Fruit fly (Drosophila melanogaster): Measurements from ENCODE around the gene sNPF.

The sNPF gene

DNA sequence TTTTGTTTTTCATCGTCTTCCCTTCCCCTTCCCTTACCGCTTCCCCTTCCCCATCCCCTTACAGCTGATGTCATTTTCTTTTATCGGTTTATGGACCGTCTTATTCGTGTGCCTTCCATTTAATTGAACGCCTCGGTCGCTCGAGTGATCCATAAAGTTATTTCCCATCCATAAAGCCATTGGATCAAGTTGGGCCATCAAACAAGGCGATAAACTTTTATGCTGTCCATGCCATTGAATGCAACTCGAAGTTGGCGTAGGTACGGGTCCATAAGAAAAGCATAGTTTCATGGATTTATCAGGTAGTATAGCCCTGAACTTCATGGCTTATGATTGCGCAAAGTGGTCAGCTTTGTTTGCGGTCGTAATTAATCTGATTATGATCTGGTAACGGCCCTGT, 22.7 kb upstream of the sNPF start (continued):
- TF ChIP-seq pita (GFP tag; optimal IDR thresholded peaks at IDR 0.05) (no peak), CG17829 (tag; optimal IDR thresholded peaks at IDR 0.05) (no peak), nerfin-1 (tag; optimal IDR thresholded peaks at IDR 0.05) (no peak), B-H1 (GFP tag; IDR thresholded peaks at IDR 0.05) (no peak), CG33213 (GFP tag; optimal IDR thresholded peaks at IDR 0.05) (no peak), Deaf1 (tag; optimal IDR thresholded peaks at IDR 0.05) (no peak), YL-1 (GFP tag; optimal IDR thresholded peaks at IDR 0.05) (no peak), CG5180 (GFP tag; optimal IDR thresholded peaks at IDR 0.05) (peak; percentile 45), CG14860 (GFP tag; IDR thresholded peaks at IDR 0.05; ENCODE audit: partially characterized antibody) (no peak), bab2 (GFP tag; optimal IDR thresholded peaks at IDR 0.05) (no peak), Bteb2 (GFP tag; optimal IDR thresholded peaks at IDR 0.05) (no peak), CG16779 (GFP tag; IDR thresholded peaks at IDR 0.05) (no peak), pho (GFP tag; optimal IDR thresholded peaks at IDR 0.05) (no peak), eve (GFP tag; optimal IDR thresholded peaks at IDR 0.05) (no peak), Max (GFP tag; optimal IDR thresholded peaks at IDR 0.05) (no peak), CG15601 (tag; optimal IDR thresholded peaks at IDR 0.05) (peak; percentile 19), CG7786 (GFP tag; optimal IDR thresholded peaks at IDR 0.05) (no peak), psq (GFP tag; optimal IDR thresholded peaks at IDR 0.05) (no peak), CG6854 (GFP tag; optimal IDR thresholded peaks at IDR 0.05) (no peak), CG6683 (GFP tag; optimal IDR thresholded peaks at IDR 0.05) (no peak), row (GFP tag; IDR thresholded peaks at IDR 0.05) (no peak)

DNA sequence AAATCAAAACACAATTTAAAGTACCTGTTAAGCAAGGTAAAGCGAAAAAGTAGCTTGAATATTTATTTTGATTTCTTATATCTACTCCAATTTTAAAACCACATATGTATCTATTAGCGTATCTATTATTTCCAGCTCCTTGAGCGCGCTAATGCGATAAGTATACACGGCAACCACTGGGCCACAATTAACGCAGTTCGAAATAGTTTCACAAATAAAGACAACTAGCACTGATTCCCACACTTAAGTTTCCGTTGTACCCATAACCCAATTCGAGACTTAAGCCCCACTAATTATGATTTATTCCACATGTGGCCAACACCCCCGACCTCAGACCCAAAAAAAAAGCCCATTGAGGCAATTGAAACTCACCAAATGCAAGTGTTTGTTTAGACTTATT, 11.3 kb upstream of the sNPF start:
- no peak for TF ChIP-seq sqz (GFP tag; optimal IDR thresholded peaks at IDR 0.05)
- no peak for TF ChIP-seq CG9876 (GFP tag; optimal IDR thresholded peaks at IDR 0.05)
- peak; percentile 5 for TF ChIP-seq CG10209 (GFP tag; optimal IDR thresholded peaks at IDR 0.05)
- TF ChIP-seq CG5953 (GFP tag; IDR thresholded peaks at IDR 0.05) = no peak
- no peak for TF ChIP-seq Bdp1 (GFP tag; optimal IDR thresholded peaks at IDR 0.05)
- peak; percentile 15 for TF ChIP-seq CG18619 (GFP tag; optimal IDR thresholded peaks at IDR 0.05)
- TF ChIP-seq tin (GFP tag; optimal IDR thresholded peaks at IDR 0.05) = no peak
- TF ChIP-seq Deaf1 (tag; optimal IDR thresholded peaks at IDR 0.05) = no peak
- no peak for TF ChIP-seq run (tag; optimal IDR thresholded peaks at IDR 0.05)
- TF ChIP-seq hth (optimal IDR thresholded peaks at IDR 0.05) = no peak
- peak; percentile 45 for TF ChIP-seq Fer1 (GFP tag; optimal IDR thresholded peaks at IDR 0.05)
- TF ChIP-seq p53 (GFP tag; optimal IDR thresholded peaks at IDR 0.05) = no peak
- no peak for TF ChIP-seq CG3281 (GFP tag; optimal IDR thresholded peaks at IDR 0.05)
- no peak for TF ChIP-seq CG14860 (GFP tag; IDR thresholded peaks at IDR 0.05; ENCODE audit: partially characterized antibody)
- no peak for TF ChIP-seq Ravus (GFP tag; IDR thresholded peaks at IDR 0.05)
- no peak for TF ChIP-seq kay (GFP tag; optimal IDR thresholded peaks at IDR 0.05)
- TF ChIP-seq sens-2 (GFP tag; IDR thresholded peaks at IDR 0.05) = no peak
- no peak for TF ChIP-seq chif (GFP tag; optimal IDR thresholded peaks at IDR 0.05)
- TF ChIP-seq ato (GFP tag; IDR thresholded peaks at IDR 0.05; ENCODE audit: partially characterized antibody) = no peak
- TF ChIP-seq dysf (GFP tag; IDR thresholded peaks at IDR 0.05) = no peak
- TF ChIP-seq odd (GFP tag; optimal IDR thresholded peaks at IDR 0.05) = peak; percentile 31
- TF ChIP-seq peb (GFP tag; IDR thresholded peaks at IDR 0.05) = no peak
- no peak for TF ChIP-seq CG7839 (tag; optimal IDR thresholded peaks at IDR 0.05)
- no peak for TF ChIP-seq CG13775 (GFP tag; optimal IDR thresholded peaks at IDR 0.05)
- peak; percentile 59 for TF ChIP-seq Med (GFP tag)
- TF ChIP-seq E2f2 (GFP tag; IDR thresholded peaks at IDR 0.05) = no peak
- no peak for TF ChIP-seq jumu (GFP tag; optimal IDR thresholded peaks at IDR 0.05)
- no peak for TF ChIP-seq sisA (GFP tag; IDR thresholded peaks at IDR 0.05)
- TF ChIP-seq CG10147 (GFP tag; optimal IDR thresholded peaks at IDR 0.05) = no peak
- TF ChIP-seq CG11247 (GFP tag; IDR thresholded peaks at IDR 0.05) = no peak
- TF ChIP-seq Gsc (GFP tag; IDR thresholded peaks at IDR 0.05) = no peak
- no peak for TF ChIP-seq fd102C (GFP tag; optimal IDR thresholded peaks at IDR 0.05)
- TF ChIP-seq CG30020 (tag; optimal IDR thresholded peaks at IDR 0.05) = no peak
- no peak for TF ChIP-seq CG16779 (GFP tag; IDR thresholded peaks at IDR 0.05)

Data from whole organism, embryonic.